Worm (Caenorhabditis elegans): ENCODE measurements around the gene F49C5.9.

- no peak for TF ChIP-seq elt-3 (tag; optimal IDR thresholded peaks at IDR 0.05)
- no peak for TF ChIP-seq lin-13 (GFP tag; optimal IDR thresholded peaks at IDR 0.05)
- no peak for TF ChIP-seq nhr-12 (tag; optimal IDR thresholded peaks at IDR 0.05)
- no peak for TF ChIP-seq lsy-2 (tag; optimal IDR thresholded peaks at IDR 0.05)
- no peak for TF ChIP-seq ztf-11 (tag; optimal IDR thresholded peaks at IDR 0.05)
- TF ChIP-seq egl-27 (tag; optimal IDR thresholded peaks at IDR 0.05): no peak
- TF ChIP-seq dmd-4 (tag; optimal IDR thresholded peaks at IDR 0.05): no peak
- no peak for TF ChIP-seq nhr-10 (tag; optimal IDR thresholded peaks at IDR 0.05)
- no peak for TF ChIP-seq unc-62 (GFP tag; optimal IDR thresholded peaks at IDR 0.05)
- TF ChIP-seq nhr-77 (tag; optimal IDR thresholded peaks at IDR 0.05): no peak
- no peak for TF ChIP-seq alr-1 (tag; optimal IDR thresholded peaks at IDR 0.05)
- TF ChIP-seq nhr-25 (tag; optimal IDR thresholded peaks at IDR 0.05): no peak
Measured at ce11 chrII:12496981-12497380, 47.5 kb downstream of the F49C5.9 start, which contains the start of gene T21B4.3.
